Worm (Caenorhabditis elegans) whole organism, L3 larva: ENCODE results near the gene sup-10.

Source experiments
- mdl-1 ChIP-seq: fragments of 150-350 bp; optimal IDR thresholded peaks from 2 replicates; lab custom pipeline; 2014; ENCODE audit warnings: missing biosample characterization, missing genetic modification characterization
- nhr-237 ChIP-seq: fragments of 150-350 bp; optimal IDR thresholded peaks from 2 replicates; lab custom pipeline; 2014; ENCODE audit warnings: missing biosample characterization, missing genetic modification characterization

Gene sup-10

DNA sequence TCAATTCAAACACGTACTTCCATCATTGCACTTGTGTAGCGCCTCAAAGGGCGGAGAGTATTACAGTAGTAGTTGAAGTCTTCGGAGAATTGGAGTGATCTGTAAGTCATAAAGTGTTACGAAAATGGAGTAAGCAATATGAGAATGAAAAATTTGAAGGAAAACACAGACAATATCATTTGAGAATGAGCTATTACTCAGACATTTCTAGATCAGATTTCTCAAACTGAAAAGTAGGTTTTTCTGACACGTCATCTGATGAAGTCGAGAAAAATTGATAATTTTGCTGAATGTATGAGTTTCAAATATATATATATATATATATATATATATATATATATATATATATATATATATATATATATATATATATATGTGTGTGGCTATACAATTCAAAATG is 51.6 kb downstream of the sup-10 start, which contains the start of gene frpr-7:
Gene frpr-7, minus strand, starts transcription at position 101 of the 400 bp plus-strand sequence.
- no peak for TF ChIP-seq nhr-237 (tag; lab: Kevin White, UChicago)
- no peak for TF ChIP-seq mdl-1
